Fruit fly (Drosophila melanogaster): ENCODE measurements around the gene mRpL44.

dm6 chr3R:5516582-5517001, 46.2 kb upstream of the mRpL44 start:
- TF ChIP-seq Fer1 (GFP tag; optimal IDR thresholded peaks at IDR 0.05) (no peak), pb (GFP tag; optimal IDR thresholded peaks at IDR 0.05) (no peak), CG2712 (tag; optimal IDR thresholded peaks at IDR 0.05) (no peak), cato (GFP tag; optimal IDR thresholded peaks at IDR 0.05; ENCODE audit: borderline replicate concordance) (no peak), Lpt (GFP tag; optimal IDR thresholded peaks at IDR 0.05) (no peak), CG7745 (tag; optimal IDR thresholded peaks at IDR 0.05) (no peak), HmgD (GFP tag; optimal IDR thresholded peaks at IDR 0.05) (no peak), Asciz (GFP tag; optimal IDR thresholded peaks at IDR 0.05) (no peak), insv (GFP tag; optimal IDR thresholded peaks at IDR 0.05) (no peak), CG8478 (optimal IDR thresholded peaks at IDR 0.05) (no peak), Med (GFP tag) (no peak), Nf-YC (tag; optimal IDR thresholded peaks at IDR 0.05) (no peak), dm (GFP tag; optimal IDR thresholded peaks at IDR 0.05) (no peak)

Measured in whole organism, embryonic.